Fruit fly (Drosophila melanogaster) whole organism, embryonic: Measurements from ENCODE around the gene PsGEF.

Experiments used
- ATbp ChIP-seq: fragments of 200-800 bp; sonication (Bioruptor generic); optimal IDR thresholded peaks from 2 replicates; lab custom pipeline; 2017; ENCODE audit warnings: missing biosample characterization, mild to moderate bottlenecking, missing genetic modification characterization, missing genetic modification reagents
- Awh ChIP-seq: fragments of 200-800 bp; sonication (Bioruptor generic); IDR thresholded peaks from 2 replicates; pipeline ENCODE4, ENCODE4 v1.3.6; 2022; ENCODE audit warnings: missing biosample characterization, missing genetic modification characterization
- Bgb ChIP-seq: fragments of 200-800 bp; sonication (Bioruptor generic); IDR thresholded peaks from 2 replicates; pipeline ENCODE4 v1.3.6; 2022; ENCODE audit warnings: missing biosample characterization, missing genetic modification characterization; ENCODE audit not compliant: partially characterized antibody
- CG10366 ChIP-seq: fragments of 200-800 bp; sonication (Bioruptor generic); IDR thresholded peaks from 2 replicates; pipeline ENCODE4 v1.3.6; 2022; ENCODE audit warnings: missing biosample characterization, missing genetic modification characterization
- CG11085 ChIP-seq: fragments of 200-800 bp; sonication (Bioruptor generic); IDR thresholded peaks from 2 replicates; pipeline ENCODE4 v1.3.6; 2022; ENCODE audit warnings: missing biosample characterization, missing genetic modification characterization
- CG11456 ChIP-seq: fragments of 200-800 bp; sonication (Bioruptor generic); IDR thresholded peaks from 3 replicates; pipeline ENCODE4 v1.3.6; 2022; ENCODE audit warnings: missing biosample characterization, missing genetic modification characterization
- CG13894 ChIP-seq: fragments of 200-800 bp; sonication (Bioruptor generic); optimal IDR thresholded peaks from 3 replicates; lab custom pipeline; 2018; ENCODE audit warnings: missing biosample characterization, mild to moderate bottlenecking, missing genetic modification characterization, moderate library complexity
- CG14050 ChIP-seq: fragments of 200-800 bp; sonication (Bioruptor generic); IDR thresholded peaks from 3 replicates; pipeline ENCODE4 v1.3.6; 2022; ENCODE audit warnings: missing biosample characterization, missing genetic modification characterization
- CG1792 ChIP-seq: fragments of 200-800 bp; sonication (Bioruptor generic); optimal IDR thresholded peaks from 2 replicates; lab custom pipeline; 2016; ENCODE audit warnings: missing biosample characterization, missing genetic modification characterization
- CG18599 ChIP-seq: fragments of 200-800 bp; sonication (Bioruptor generic); optimal IDR thresholded peaks from 3 replicates; lab custom pipeline; 2017; ENCODE audit warnings: missing biosample characterization, missing genetic modification characterization, mild to moderate bottlenecking, moderate library complexity, missing genetic modification reagents
- CG34376 ChIP-seq: fragments of 200-800 bp; sonication (Bioruptor generic); optimal IDR thresholded peaks from 2 replicates; lab custom pipeline; 2018; ENCODE audit warnings: missing biosample characterization, mild to moderate bottlenecking, missing genetic modification characterization
- CG3838 ChIP-seq: fragments of 200-800 bp; sonication (Bioruptor generic); optimal IDR thresholded peaks from 3 replicates; lab custom pipeline; 2016; ENCODE audit warnings: missing biosample characterization, missing genetic modification characterization
- CG3847 ChIP-seq: fragments of 200-800 bp; sonication (Bioruptor generic); IDR thresholded peaks from 2 replicates; pipeline ENCODE4 v1.3.6; 2022; ENCODE audit warnings: missing biosample characterization, missing genetic modification characterization
- CG42726 ChIP-seq: fragments of 200-800 bp; sonication (Bioruptor generic); IDR thresholded peaks from 2 replicates; pipeline ENCODE4 v1.3.6; 2022; ENCODE audit warnings: missing biosample characterization, missing genetic modification characterization; ENCODE audit not compliant: partially characterized antibody
- CG4404 ChIP-seq: fragments of 200-800 bp; sonication (Bioruptor generic); IDR thresholded peaks from 2 replicates; pipeline ENCODE4 v1.3.6; 2022; ENCODE audit warnings: missing biosample characterization, missing genetic modification characterization
- CG4617 ChIP-seq: fragments of 200-800 bp; sonication (Bioruptor generic); optimal IDR thresholded peaks from 3 replicates; lab custom pipeline; 2016; ENCODE audit warnings: missing biosample characterization, missing genetic modification characterization, borderline replicate concordance
- CG4730 ChIP-seq: fragments of 200-800 bp; sonication (Bioruptor generic); IDR thresholded peaks from 2 replicates; pipeline ENCODE4 v1.3.6; 2022; ENCODE audit warnings: missing biosample characterization, missing genetic modification characterization
- CG5953 ChIP-seq: fragments of 200-800 bp; sonication (Bioruptor generic); IDR thresholded peaks from 2 replicates; pipeline ENCODE4 v1.3.6; 2022; ENCODE audit warnings: missing biosample characterization, missing genetic modification characterization
- CG9797 ChIP-seq: fragments of 200-800 bp; sonication (Bioruptor generic); optimal IDR thresholded peaks from 3 replicates; lab custom pipeline; 2018; ENCODE audit warnings: missing biosample characterization, mild to moderate bottlenecking, missing genetic modification characterization
- CG9817 ChIP-seq: fragments of 200-800 bp; sonication (Bioruptor generic); optimal IDR thresholded peaks from 2 replicates; lab custom pipeline; 2018; ENCODE audit warnings: missing biosample characterization, mild to moderate bottlenecking, missing genetic modification characterization, moderate library complexity
- Chrac-16 ChIP-seq: fragments of 200-800 bp; sonication (Bioruptor generic); optimal IDR thresholded peaks from 3 replicates; lab custom pipeline; 2016; ENCODE audit warnings: missing biosample characterization, missing genetic modification characterization
- Dfd ChIP-seq, 2 experiments: fragments of >200 bp; optimal IDR thresholded peaks; 2 replicates each; lab custom pipeline; 2017; ENCODE audit warnings: missing biosample characterization in 2 of 2, missing genetic modification characterization in 2 of 2
- E2f2 ChIP-seq: fragments of 200-800 bp; sonication (Bioruptor generic); IDR thresholded peaks from 2 replicates; pipeline ENCODE4 v1.3.6; 2022; ENCODE audit warnings: missing biosample characterization, missing genetic modification characterization
- Ets97D ChIP-seq: fragments of 200-800 bp; sonication (Bioruptor generic); optimal IDR thresholded peaks from 3 replicates; lab custom pipeline; 2016; ENCODE audit warnings: missing biosample characterization, missing genetic modification characterization
- Fer2 ChIP-seq: fragments of 200-800 bp; sonication (Bioruptor generic); optimal IDR thresholded peaks from 2 replicates; lab custom pipeline; 2018; ENCODE audit warnings: missing biosample characterization, mild to moderate bottlenecking, missing genetic modification characterization, moderate library complexity
- Gsc ChIP-seq: fragments of 200-800 bp; sonication (Bioruptor generic); IDR thresholded peaks from 2 replicates; pipeline ENCODE4 v1.3.6; 2022; ENCODE audit warnings: missing biosample characterization, missing genetic modification characterization
- H15 ChIP-seq: fragments of 200-800 bp; sonication (Bioruptor generic); IDR thresholded peaks from 3 replicates; pipeline ENCODE4 v1.3.6; 2022; ENCODE audit warnings: missing biosample characterization, missing genetic modification characterization
- HHEX ChIP-seq: fragments of 200-800 bp; sonication (Bioruptor generic); optimal IDR thresholded peaks from 3 replicates; lab custom pipeline; 2017; ENCODE audit warnings: missing biosample characterization, mild to moderate bottlenecking, missing genetic modification characterization, missing genetic modification reagents
- Lhr ChIP-seq: fragments of 200-800 bp; sonication (Bioruptor generic); optimal IDR thresholded peaks from 3 replicates; lab custom pipeline; 2017; ENCODE audit warnings: mild to moderate bottlenecking, missing biosample characterization, missing genetic modification reagents, missing genetic modification characterization
- NK7.1 ChIP-seq: fragments of 200-800 bp; sonication (Bioruptor generic); optimal IDR thresholded peaks from 3 replicates; lab custom pipeline; 2016; ENCODE audit warnings: missing biosample characterization, missing genetic modification characterization
- Nf-YC ChIP-seq: fragments of 200-800 bp; optimal IDR thresholded peaks from 3 replicates; lab custom pipeline; 2019; ENCODE audit warnings: missing biosample characterization, mild to moderate bottlenecking, missing genetic modification characterization, moderate library complexity
- Pdp1 ChIP-seq, 2 experiments: fragments of 200-800 bp; sonication (Bioruptor generic); optimal IDR thresholded peaks; 3 replicates each; lab custom pipeline; 2016; ENCODE audit warnings: missing biosample characterization in 2 of 2, missing genetic modification characterization in 2 of 2, mild to moderate bottlenecking in 1 of 2, moderate library complexity in 1 of 2
- Stat92E ChIP-seq, 3 experiments: fragments of >200 bp in 2 of 3; fragments of 200-800 bp in 1 of 3; sonication (Bioruptor generic) in 1 of 3; optimal IDR thresholded peaks; 2 replicates each; lab custom pipeline; 2017 to 2019; ENCODE audit warnings: missing biosample characterization in 3 of 3, missing genetic modification characterization in 3 of 3, mild to moderate bottlenecking in 1 of 3, moderate library complexity in 1 of 3
- ac ChIP-seq: fragments of 200-800 bp; sonication (Bioruptor generic); optimal IDR thresholded peaks from 3 replicates; lab custom pipeline; 2017; ENCODE audit warnings: missing biosample characterization, mild to moderate bottlenecking, missing genetic modification characterization
- bcd ChIP-seq: fragments of 200-800 bp; sonication (Bioruptor generic); optimal IDR thresholded peaks from 2 replicates; lab custom pipeline; 2017; ENCODE audit warnings: missing biosample characterization, mild to moderate bottlenecking, missing genetic modification characterization
- cas ChIP-seq: fragments of 200-800 bp; sonication (Bioruptor generic); IDR thresholded peaks from 2 replicates; pipeline ENCODE4 v1.3.6; 2022; ENCODE audit warnings: missing biosample characterization, missing genetic modification characterization
- dan ChIP-seq: fragments of 200-800 bp; sonication (Bioruptor generic); IDR thresholded peaks from 2 replicates; pipeline ENCODE4 v1.3.6; 2022; ENCODE audit warnings: missing biosample characterization, missing genetic modification characterization
- en ChIP-seq: fragments of 200-800 bp; sonication (Bioruptor generic); optimal IDR thresholded peaks from 2 replicates; lab custom pipeline; 2016; ENCODE audit warnings: missing biosample characterization, missing genetic modification characterization
- gce ChIP-seq: fragments of 200-800 bp; sonication (Bioruptor generic); IDR thresholded peaks from 3 replicates; pipeline ENCODE4 v1.3.6; 2022; ENCODE audit warnings: missing biosample characterization, missing genetic modification characterization
- grn ChIP-seq: fragments of 200-800 bp; sonication (Bioruptor generic); optimal IDR thresholded peaks from 3 replicates; lab custom pipeline; 2017; ENCODE audit warnings: missing biosample characterization, missing genetic modification characterization
- hkb ChIP-seq, 2 experiments: fragments of 200-800 bp in 1 of 2; fragments of >200 bp in 1 of 2; sonication (Bioruptor generic) in 1 of 2; IDR thresholded peaks in 1 of 2; optimal IDR thresholded peaks in 1 of 2; 2 replicates each; pipeline versions ENCODE4 v1.3.6 to Lab custom; 2017 to 2022; ENCODE audit warnings: missing biosample characterization in 1 of 2, missing genetic modification characterization in 1 of 2
- hth ChIP-seq: fragments of >200 bp; optimal IDR thresholded peaks from 2 replicates; lab custom pipeline; 2017; ENCODE audit warnings: inconsistent platforms
- kay ChIP-seq: fragments of 200-800 bp; sonication (Bioruptor generic); optimal IDR thresholded peaks from 2 replicates; lab custom pipeline; 2016; ENCODE audit warnings: missing biosample characterization, missing genetic modification characterization
- lola ChIP-seq, 3 experiments: fragments of >200 bp in 2 of 3; fragments of 200-800 bp in 1 of 3; sonication (Bioruptor generic) in 1 of 3; optimal IDR thresholded peaks; 2 replicates each; lab custom pipeline; 2017 to 2019; ENCODE audit warnings: missing biosample characterization in 3 of 3, missing genetic modification characterization in 3 of 3, mild to moderate bottlenecking in 1 of 3, moderate library complexity in 1 of 3
- p53 ChIP-seq: fragments of 200-800 bp; sonication (Bioruptor generic); optimal IDR thresholded peaks from 2 replicates; lab custom pipeline; 2016; ENCODE audit warnings: missing biosample characterization, missing genetic modification characterization
- pros ChIP-seq: fragments of 200-800 bp; sonication (Bioruptor generic); optimal IDR thresholded peaks from 3 replicates; lab custom pipeline; 2019; ENCODE audit warnings: missing biosample characterization, mild to moderate bottlenecking, missing genetic modification characterization, moderate library complexity
- scrt ChIP-seq: fragments of 200-800 bp; sonication (Bioruptor generic); optimal IDR thresholded peaks from 2 replicates; lab custom pipeline; 2018; ENCODE audit warnings: missing biosample characterization, mild to moderate bottlenecking, missing genetic modification characterization, moderate library complexity
- tin ChIP-seq: fragments of 200-800 bp; sonication (Bioruptor generic); optimal IDR thresholded peaks from 3 replicates; lab custom pipeline; 2016; ENCODE audit warnings: missing biosample characterization, missing genetic modification characterization
- trh ChIP-seq: fragments of 200-800 bp; sonication (Bioruptor generic); optimal IDR thresholded peaks from 2 replicates; lab custom pipeline; 2016; ENCODE audit warnings: missing biosample characterization, missing genetic modification characterization
- wor ChIP-seq: fragments of 200-800 bp; sonication (Bioruptor generic); IDR thresholded peaks from 2 replicates; pipeline ENCODE4 v1.3.6; 2022; ENCODE audit warnings: missing biosample characterization, missing genetic modification characterization

Gene PsGEF

DNA sequence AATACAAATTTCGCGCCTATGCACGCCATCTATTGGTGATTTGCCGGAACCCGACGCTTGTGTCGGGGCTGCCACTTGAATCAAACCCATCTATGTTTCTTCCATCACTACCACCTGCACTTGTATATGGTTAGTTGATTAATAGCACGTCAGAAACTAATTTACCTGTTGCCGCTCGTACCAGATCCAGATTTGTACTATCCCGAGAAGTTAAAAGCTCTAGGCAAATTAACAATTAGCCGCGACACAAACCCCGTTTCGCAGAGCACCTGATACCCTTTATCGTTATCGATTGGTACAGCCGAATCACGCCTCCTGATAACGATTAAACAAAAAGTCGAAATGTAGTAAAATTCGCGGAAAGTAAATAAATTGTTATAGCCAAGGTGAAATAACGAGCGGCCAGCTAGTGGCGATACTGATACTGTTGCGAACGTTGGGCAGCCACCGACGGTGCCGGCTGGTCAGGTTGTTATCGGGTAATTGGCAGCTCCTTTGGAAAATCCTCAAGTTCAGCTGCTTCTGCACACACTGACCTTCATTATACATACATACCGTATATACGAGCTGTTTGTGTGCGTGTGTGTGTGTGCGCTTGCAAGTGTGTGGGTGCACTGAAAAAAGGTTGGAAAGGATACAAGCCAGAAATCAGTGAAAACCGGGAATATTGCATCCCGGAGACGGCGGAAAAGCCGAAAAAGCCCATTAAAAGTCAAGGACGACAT lies 47.3 kb downstream of the PsGEF start (continued):
- TF ChIP-seq Bgb (GFP tag; lab: Robert Waterston, UW) (peak; percentile 82), CG13894 (peak; percentile 47), grn (GFP tag; lab: Kevin White, UChicago) (no peak), CG11085 (GFP tag; lab: Robert Waterston, UW) (no peak), hth (lab: Kevin White, UChicago) (no peak), Chrac-16 (no peak), CG1792 (GFP tag; lab: Kevin White, UChicago) (no peak), CG18599 (no peak), cas (no peak), CG3838 (no peak), NK7.1 (GFP tag; lab: Kevin White, UChicago) (no peak), pros (GFP tag; lab: Kevin White, UChicago) (no peak), E2f2 (GFP tag; lab: Robert Waterston, UW) (peak; percentile 97), CG4404 (GFP tag; lab: Robert Waterston, UW) (no peak), HHEX (no peak), hkb (optimal IDR thresholded peaks at IDR 0.05; lab: Kevin White, UChicago) (peak; percentile 78), hkb (GFP tag; IDR thresholded peaks at IDR 0.05; lab: Robert Waterston, UW) (no peak), CG9817 (no peak), ac (GFP tag; lab: Kevin White, UChicago) (no peak), gce (no peak), trh (GFP tag; lab: Kevin White, UChicago) (no peak), wor (GFP tag; lab: Robert Waterston, UW) (no peak), Ets97D (peak; percentile 49), en (GFP tag; lab: Kevin White, UChicago) (no peak), Nf-YC (peak; percentile 28), CG34376 (GFP tag; lab: Kevin White, UChicago) (peak; percentile 23), Awh (GFP tag; lab: Robert Waterston, UW) (no peak), Stat92E (GFP tag; optimal IDR thresholded peaks at IDR 0.05; lab: Kevin White, UChicago) (peak in 1 of 3 experiments; percentile 45), Gsc (GFP tag; lab: Robert Waterston, UW) (no peak), CG3847 (GFP tag; lab: Robert Waterston, UW) (peak; percentile 40; the same call in 1 of the 2 replicates), CG10366 (no peak), CG42726 (GFP tag; lab: Robert Waterston, UW) (no peak), CG4617 (GFP tag; lab: Kevin White, UChicago) (peak; percentile 43), ATbp (GFP tag; lab: Kevin White, UChicago) (no peak), bcd (GFP tag; lab: Kevin White, UChicago) (no peak), p53 (GFP tag; lab: Kevin White, UChicago) (no peak), CG5953 (GFP tag; lab: Robert Waterston, UW) (no peak), lola (GFP tag; optimal IDR thresholded peaks at IDR 0.05; lab: Kevin White, UChicago) (no peak), Lhr (peak; percentile 65), CG14050 (no peak), scrt (GFP tag; lab: Kevin White, UChicago) (peak; percentile 91), Dfd (GFP tag; optimal IDR thresholded peaks at IDR 0.05; lab: Kevin White, UChicago) (no peak), Pdp1 (GFP tag; optimal IDR thresholded peaks at IDR 0.05; lab: Kevin White, UChicago) (no peak), CG4730 (GFP tag; lab: Robert Waterston, UW) (no peak), kay (GFP tag; lab: Kevin White, UChicago) (no peak), tin (GFP tag; lab: Kevin White, UChicago) (no peak), H15 (GFP tag; lab: Robert Waterston, UW) (no peak), dan (GFP tag; lab: Robert Waterston, UW) (no peak), CG11456 (no peak), Fer2 (tag; lab: Kevin White, UChicago) (no peak), CG9797 (GFP tag; lab: Kevin White, UChicago) (peak; percentile 47)
